Fruit fly (Drosophila melanogaster) whole organism, embryonic: Measurements from ENCODE around the gene Tet.
A peak's percentile ranks its signal among the peaks of the same experiment; 100 is the strongest.

Experiments
- ATbp ChIP-seq: fragments of 200-800 bp; sonication (Bioruptor generic); optimal IDR thresholded peaks from 2 replicates; lab custom pipeline; 2017; ENCODE audit warnings: missing biosample characterization, mild to moderate bottlenecking, missing genetic modification characterization, missing genetic modification reagents
- Atf-2 ChIP-seq: fragments of 200-800 bp; sonication (Bioruptor generic); optimal IDR thresholded peaks from 2 replicates; lab custom pipeline; 2016; ENCODE audit warnings: missing biosample characterization, missing genetic modification characterization
- Atf3 ChIP-seq: fragments of 200-800 bp; sonication (Bioruptor generic); optimal IDR thresholded peaks from 3 replicates; lab custom pipeline; 2016; ENCODE audit warnings: missing biosample characterization, missing genetic modification characterization
- CG10147 ChIP-seq: fragments of 200-800 bp; sonication (Bioruptor generic); optimal IDR thresholded peaks from 2 replicates; lab custom pipeline; 2019; ENCODE audit warnings: missing biosample characterization, mild to moderate bottlenecking, missing genetic modification characterization, moderate library complexity
- CG10209 ChIP-seq: fragments of 200-800 bp; sonication (Bioruptor generic); optimal IDR thresholded peaks from 3 replicates; lab custom pipeline; 2017; ENCODE audit warnings: missing biosample characterization, mild to moderate bottlenecking, missing genetic modification characterization, missing genetic modification reagents
- CG10321 ChIP-seq: fragments of 200-800 bp; sonication (Bioruptor generic); IDR thresholded peaks from 2 replicates; pipeline ENCODE4 v1.3.6; 2022; ENCODE audit warnings: missing biosample characterization, missing genetic modification characterization
- CG10462 ChIP-seq: fragments of 200-800 bp; sonication (Bioruptor generic); optimal IDR thresholded peaks from 2 replicates; lab custom pipeline; 2016; ENCODE audit warnings: missing biosample characterization, missing genetic modification characterization
- CG11723 ChIP-seq: fragments of 200-800 bp; sonication (Bioruptor generic); optimal IDR thresholded peaks from 2 replicates; lab custom pipeline; 2017; ENCODE audit warnings: missing biosample characterization, mild to moderate bottlenecking, missing genetic modification characterization
- CG12155 ChIP-seq: fragments of 200-800 bp; sonication (Bioruptor generic); optimal IDR thresholded peaks from 3 replicates; lab custom pipeline; 2016; ENCODE audit warnings: missing biosample characterization, missing genetic modification characterization
- CG15479 ChIP-seq: fragments of 200-800 bp; sonication (Bioruptor generic); optimal IDR thresholded peaks from 3 replicates; lab custom pipeline; 2019; ENCODE audit warnings: missing biosample characterization, mild to moderate bottlenecking, missing genetic modification characterization, moderate library complexity
- CG1647 ChIP-seq: fragments of 200-800 bp; sonication (Bioruptor generic); optimal IDR thresholded peaks from 3 replicates; lab custom pipeline; 2016; ENCODE audit warnings: missing biosample characterization, missing genetic modification characterization
- CG16779 ChIP-seq: fragments of 200-800 bp; sonication (Bioruptor generic); IDR thresholded peaks from 2 replicates; pipeline ENCODE4 v1.3.6; 2022; ENCODE audit warnings: missing biosample characterization, missing genetic modification characterization
- CG16863 ChIP-seq: fragments of 200-800 bp; sonication (Bioruptor generic); optimal IDR thresholded peaks from 3 replicates; lab custom pipeline; 2016; ENCODE audit warnings: missing biosample characterization, missing genetic modification characterization
- CG2120 ChIP-seq: fragments of 200-800 bp; sonication (Bioruptor generic); optimal IDR thresholded peaks from 3 replicates; lab custom pipeline; 2016; ENCODE audit warnings: missing biosample characterization, missing genetic modification characterization
- CG2678 ChIP-seq: fragments of 200-800 bp; sonication (Bioruptor generic); optimal IDR thresholded peaks from 3 replicates; lab custom pipeline; 2019; ENCODE audit warnings: missing biosample characterization, mild to moderate bottlenecking, missing genetic modification characterization, moderate library complexity
- CG31388 ChIP-seq: fragments of 200-800 bp; sonication (Bioruptor generic); optimal IDR thresholded peaks from 2 replicates; lab custom pipeline; 2016; ENCODE audit warnings: missing biosample characterization, missing genetic modification characterization
- CG6683 ChIP-seq: fragments of 200-800 bp; sonication (Bioruptor generic); optimal IDR thresholded peaks from 2 replicates; lab custom pipeline; 2017; ENCODE audit warnings: missing biosample characterization, mild to moderate bottlenecking, missing genetic modification characterization, missing genetic modification reagents
- CG6765 ChIP-seq: fragments of 200-800 bp; sonication (Bioruptor generic); optimal IDR thresholded peaks from 3 replicates; lab custom pipeline; 2017; ENCODE audit warnings: missing biosample characterization, mild to moderate bottlenecking, missing genetic modification characterization
- CG7839 ChIP-seq: fragments of 200-800 bp; sonication (Bioruptor generic); optimal IDR thresholded peaks from 3 replicates; lab custom pipeline; 2018; ENCODE audit warnings: missing biosample characterization, mild to moderate bottlenecking, missing genetic modification characterization, moderate library complexity
- CG8478 ChIP-seq: fragments of >200 bp; optimal IDR thresholded peaks from 2 replicates; lab custom pipeline; 2018
- CG8765 ChIP-seq: fragments of 200-800 bp; sonication (Bioruptor generic); IDR thresholded peaks from 2 replicates; pipeline ENCODE4 v1.3.6; 2022; ENCODE audit warnings: missing biosample characterization, missing genetic modification characterization
- CG9609 ChIP-seq: fragments of 200-800 bp; sonication (Bioruptor generic); optimal IDR thresholded peaks from 3 replicates; lab custom pipeline; 2016; ENCODE audit warnings: missing biosample characterization, missing genetic modification characterization
- CG9727 ChIP-seq: fragments of 200-800 bp; sonication (Bioruptor generic); optimal IDR thresholded peaks from 3 replicates; lab custom pipeline; 2017; ENCODE audit warnings: missing biosample characterization, mild to moderate bottlenecking, missing genetic modification characterization
- Deaf1 ChIP-seq: fragments of 200-800 bp; optimal IDR thresholded peaks from 3 replicates; lab custom pipeline; 2019; ENCODE audit warnings: missing biosample characterization, mild to moderate bottlenecking, missing genetic modification characterization, moderate library complexity
- Dek ChIP-seq: fragments of 200-800 bp; sonication (Bioruptor generic); optimal IDR thresholded peaks from 3 replicates; lab custom pipeline; 2019; ENCODE audit warnings: missing biosample characterization, mild to moderate bottlenecking, missing genetic modification characterization, moderate library complexity
- Dll ChIP-seq: fragments of 200-800 bp; sonication (Bioruptor generic); IDR thresholded peaks from 4 replicates; pipeline ENCODE4 v1.3.6; 2022; ENCODE audit warnings: missing biosample characterization, missing genetic modification characterization; ENCODE audit not compliant: partially characterized antibody
- Fer1 ChIP-seq: fragments of 200-800 bp; sonication (Bioruptor generic); optimal IDR thresholded peaks from 2 replicates; lab custom pipeline; 2017; ENCODE audit warnings: missing biosample characterization, mild to moderate bottlenecking, missing genetic modification characterization
- Fer2 ChIP-seq: fragments of 200-800 bp; sonication (Bioruptor generic); optimal IDR thresholded peaks from 2 replicates; lab custom pipeline; 2018; ENCODE audit warnings: missing biosample characterization, mild to moderate bottlenecking, missing genetic modification characterization, moderate library complexity
- Gsc ChIP-seq: fragments of 200-800 bp; sonication (Bioruptor generic); IDR thresholded peaks from 2 replicates; pipeline ENCODE4 v1.3.6; 2022; ENCODE audit warnings: missing biosample characterization, missing genetic modification characterization
- Mrtf ChIP-seq: fragments of 200-800 bp; sonication (Bioruptor generic); IDR thresholded peaks from 3 replicates; pipeline ENCODE4 v1.3.6; 2022; ENCODE audit warnings: missing biosample characterization, missing genetic modification characterization
- Nf-YA ChIP-seq: fragments of 200-800 bp; sonication (Bioruptor generic); IDR thresholded peaks from 2 replicates; pipeline ENCODE4 v1.3.6; 2022; ENCODE audit warnings: missing biosample characterization, missing genetic modification characterization
- Rx ChIP-seq: fragments of 200-800 bp; sonication (Bioruptor generic); IDR thresholded peaks from 2 replicates; pipeline ENCODE4 v1.3.6; 2022; ENCODE audit warnings: missing biosample characterization, missing genetic modification characterization
- al ChIP-seq: fragments of 200-800 bp; sonication (Bioruptor generic); IDR thresholded peaks from 2 replicates; pipeline ENCODE4 v1.3.6; 2022; ENCODE audit warnings: missing biosample characterization, missing genetic modification characterization
- ara ChIP-seq: fragments of 200-800 bp; sonication (Bioruptor generic); IDR thresholded peaks from 2 replicates; pipeline ENCODE4 v1.3.6; 2022; ENCODE audit warnings: missing biosample characterization, missing genetic modification characterization
- az2 ChIP-seq: fragments of 200-800 bp; sonication (Bioruptor generic); optimal IDR thresholded peaks from 3 replicates; lab custom pipeline; 2016; ENCODE audit warnings: missing biosample characterization, missing genetic modification characterization
- bigmax ChIP-seq: fragments of 200-800 bp; sonication (Bioruptor generic); optimal IDR thresholded peaks from 2 replicates; lab custom pipeline; 2018; ENCODE audit warnings: missing biosample characterization, mild to moderate bottlenecking, missing genetic modification characterization
- cas ChIP-seq: fragments of 200-800 bp; sonication (Bioruptor generic); IDR thresholded peaks from 2 replicates; pipeline ENCODE4 v1.3.6; 2022; ENCODE audit warnings: missing biosample characterization, missing genetic modification characterization
- ci ChIP-seq: fragments of 200-800 bp; sonication (Bioruptor generic); IDR thresholded peaks from 3 replicates; pipeline ENCODE4 v1.3.6; 2022; ENCODE audit warnings: missing biosample characterization, missing genetic modification characterization
- croc ChIP-seq: fragments of 200-800 bp; sonication (Bioruptor generic); conservative IDR thresholded peaks from 3 replicates; pipeline ENCODE4 v1.3.6; 2022; ENCODE audit warnings: missing biosample characterization, missing genetic modification characterization
- dpn ChIP-seq, 2 experiments: fragments of 200-800 bp; sonication (Bioruptor generic); optimal IDR thresholded peaks; 3 replicates each; lab custom pipeline; 2016; ENCODE audit warnings: missing biosample characterization in 2 of 2, missing genetic modification characterization in 2 of 2
- fd64A ChIP-seq: fragments of 200-800 bp; sonication (Bioruptor generic); optimal IDR thresholded peaks from 3 replicates; lab custom pipeline; 2018; ENCODE audit warnings: missing biosample characterization, mild to moderate bottlenecking, missing genetic modification characterization
- kni ChIP-seq: fragments of 200-800 bp; sonication (Bioruptor generic); optimal IDR thresholded peaks from 3 replicates; lab custom pipeline; 2017; ENCODE audit warnings: mild to moderate bottlenecking, missing biosample characterization, missing genetic modification reagents, missing genetic modification characterization
- otp ChIP-seq: fragments of 200-800 bp; sonication (Bioruptor generic); IDR thresholded peaks from 3 replicates; pipeline ENCODE4, ENCODE4 v1.3.6; 2022; ENCODE audit warnings: missing biosample characterization, missing genetic modification characterization
- sd ChIP-seq: fragments of 200-800 bp; sonication (Bioruptor generic); optimal IDR thresholded peaks from 3 replicates; lab custom pipeline; 2018; ENCODE audit warnings: missing biosample characterization, mild to moderate bottlenecking, missing genetic modification characterization, moderate library complexity
- sens ChIP-seq: fragments of 200-800 bp; sonication (Bioruptor generic); peaks from one replicate; lab custom pipeline; 2016; ENCODE audit warnings: missing biosample characterization, missing genetic modification characterization
- sqz ChIP-seq: fragments of 200-800 bp; sonication (Bioruptor generic); optimal IDR thresholded peaks from 3 replicates; lab custom pipeline; 2018; ENCODE audit warnings: missing biosample characterization, mild to moderate bottlenecking, missing genetic modification characterization
- tin ChIP-seq: fragments of 200-800 bp; sonication (Bioruptor generic); optimal IDR thresholded peaks from 3 replicates; lab custom pipeline; 2016; ENCODE audit warnings: missing biosample characterization, missing genetic modification characterization
- tll ChIP-seq, 2 experiments: fragments of 200-800 bp in 1 of 2; fragments of >200 bp in 1 of 2; sonication (Bioruptor generic) in 1 of 2; optimal IDR thresholded peaks; 2 replicates each; lab custom pipeline; 2017 to 2019; ENCODE audit warnings: missing biosample characterization in 2 of 2, missing genetic modification characterization in 2 of 2, mild to moderate bottlenecking in 1 of 2, moderate library complexity in 1 of 2
- unc-4 ChIP-seq: fragments of 200-800 bp; sonication (Bioruptor generic); IDR thresholded peaks from 2 replicates; pipeline ENCODE4 v1.3.6; 2022; ENCODE audit warnings: missing biosample characterization, missing genetic modification characterization; ENCODE audit not compliant: partially characterized antibody
- zen ChIP-seq: fragments of 200-800 bp; sonication (Bioruptor generic); optimal IDR thresholded peaks from 3 replicates; lab custom pipeline; 2018; ENCODE audit warnings: missing biosample characterization, mild to moderate bottlenecking, missing genetic modification characterization, moderate library complexity
- zfh1 ChIP-seq: fragments of 200-800 bp; sonication (Bioruptor generic); IDR thresholded peaks from 3 replicates; pipeline ENCODE4 v1.3.6; 2022; ENCODE audit warnings: missing biosample characterization, missing genetic modification characterization

The Tet gene

dm6 chr3L:2765013-2765738, 113.8 kb downstream of the Tet start (continued):
- TF ChIP-seq CG16863 (GFP tag; lab: Kevin White, UChicago) (no peak), CG31388 (GFP tag; lab: Kevin White, UChicago) (no peak), tll (GFP tag; optimal IDR thresholded peaks at IDR 0.05; lab: Kevin White, UChicago) (no peak), tin (GFP tag; lab: Kevin White, UChicago) (peak; percentile 25), CG9609 (GFP tag; lab: Kevin White, UChicago) (no peak), sqz (GFP tag; lab: Kevin White, UChicago) (no peak), bigmax (GFP tag; lab: Kevin White, UChicago) (no peak), kni (no peak), croc (GFP tag; lab: Robert Waterston, UW) (no peak), Gsc (GFP tag; lab: Robert Waterston, UW) (no peak), otp (no peak), Rx (GFP tag; lab: Robert Waterston, UW) (no peak), ara (no peak), fd64A (GFP tag; lab: Kevin White, UChicago) (no peak), Dll (GFP tag; lab: Robert Waterston, UW) (no peak), az2 (GFP tag; lab: Kevin White, UChicago) (peak; percentile 22), zfh1 (GFP tag; lab: Robert Waterston, UW) (no peak), CG2120 (GFP tag; lab: Kevin White, UChicago) (peak; percentile 0), CG10147 (GFP tag; lab: Kevin White, UChicago) (no peak), sens (GFP tag; lab: Kevin White, UChicago) (peak; percentile 84), al (GFP tag; lab: Robert Waterston, UW) (no peak), CG10462 (GFP tag; lab: Kevin White, UChicago) (no peak), CG8478 (lab: Kevin White, UChicago) (no peak), CG7839 (tag; lab: Kevin White, UChicago) (peak; percentile 24), CG16779 (GFP tag; lab: Robert Waterston, UW) (no peak), Atf-2 (no peak), Atf3 (GFP tag; lab: Kevin White, UChicago) (no peak), CG8765 (GFP tag; lab: Robert Waterston, UW) (no peak), Deaf1 (tag; lab: Kevin White, UChicago) (no peak), Fer2 (tag; lab: Kevin White, UChicago) (no peak), cas (GFP tag; lab: Robert Waterston, UW) (no peak), Mrtf (GFP tag; lab: Robert Waterston, UW) (no peak; the same call in 1 of the 3 replicates), CG10321 (GFP tag; lab: Robert Waterston, UW) (no peak), CG9727 (no peak), Fer1 (GFP tag; lab: Kevin White, UChicago) (no peak), CG6765 (GFP tag; lab: Kevin White, UChicago) (no peak), sd (tag; lab: Kevin White, UChicago) (no peak), ci (peak; percentile 23; the same call in 1 of the 3 replicates), ATbp (GFP tag; lab: Kevin White, UChicago) (peak; percentile 4), Dek (tag; lab: Kevin White, UChicago) (no peak), CG12155 (GFP tag; lab: Kevin White, UChicago) (peak; percentile 5), CG2678 (tag; lab: Kevin White, UChicago) (peak; percentile 4), CG1647 (GFP tag; lab: Kevin White, UChicago) (no peak), CG11723 (GFP tag; lab: Kevin White, UChicago) (no peak), Nf-YA (GFP tag; lab: Robert Waterston, UW) (no peak), zen (no peak), CG6683 (no peak), CG10209 (no peak), dpn (GFP tag; optimal IDR thresholded peaks at IDR 0.05; lab: Kevin White, UChicago) (no peak), CG15479 (GFP tag; lab: Kevin White, UChicago) (no peak), unc-4 (GFP tag; lab: Robert Waterston, UW) (no peak)
